Fruit fly (Drosophila melanogaster): ENCODE measurements around the gene ND-B8.
A peak's percentile ranks its signal among the peaks of the same experiment; 100 is the strongest.

Gene ND-B8

DNA sequence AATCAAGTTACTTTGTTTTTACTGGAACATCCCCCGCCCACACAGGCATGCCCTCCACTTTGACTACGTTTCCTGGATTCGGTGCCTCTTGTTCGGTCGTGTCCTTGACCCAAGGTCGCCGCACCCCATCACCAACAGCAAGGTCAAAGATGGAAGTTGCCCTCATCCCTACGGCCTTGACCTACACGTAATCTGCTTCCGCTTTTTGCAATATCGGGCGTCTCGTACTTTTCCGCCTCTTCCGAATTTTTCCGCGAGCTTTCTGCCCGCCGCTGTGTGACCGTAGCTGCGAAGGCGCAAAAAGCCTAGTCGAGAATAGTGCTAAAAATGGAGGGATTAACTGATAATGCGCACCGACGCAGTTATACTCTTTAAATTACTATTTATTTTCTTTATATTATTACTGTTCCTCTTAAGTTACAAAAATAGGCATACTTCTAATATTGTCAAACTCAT, 2.1 kb downstream of the ND-B8 start, which contains the start of gene Gs1l:
Gene Gs1l (minus strand): TSS at position 269 of the 456 bp plus-strand sequence.
- peak; percentile 54 for TF ChIP-seq Drgx (GFP tag; IDR thresholded peaks at IDR 0.05)
- peak; percentile 45 for TF ChIP-seq bcd (GFP tag; optimal IDR thresholded peaks at IDR 0.05)
- TF ChIP-seq CG17802 (tag; optimal IDR thresholded peaks at IDR 0.05) = no peak
- TF ChIP-seq yki (optimal IDR thresholded peaks at IDR 0.05) = no peak
- TF ChIP-seq stc (GFP tag; IDR thresholded peaks at IDR 0.05) = 0 out of 2 replicates have a peak, but pooled peaks have one; percentile 21
- TF ChIP-seq CG15514 (GFP tag; optimal IDR thresholded peaks at IDR 0.05) = peak; percentile 37
- TF ChIP-seq CG34376 (GFP tag; optimal IDR thresholded peaks at IDR 0.05) = peak; percentile 36
- peak; percentile 55 for TF ChIP-seq pzg (GFP tag; optimal IDR thresholded peaks at IDR 0.05)
- no peak for TF ChIP-seq CG8290 (GFP tag; optimal IDR thresholded peaks at IDR 0.05)
- peak in 1 of 2 experiments; percentile 49 for TF ChIP-seq CG8290 (tag; optimal IDR thresholded peaks at IDR 0.05)
- no peak for TF ChIP-seq CG1792 (GFP tag; optimal IDR thresholded peaks at IDR 0.05)
- TF ChIP-seq CG34422 (GFP tag; IDR thresholded peaks at IDR 0.05) = peak; percentile 36; the same call in 1 of the 3 replicates
- no peak for TF ChIP-seq Dfd (GFP tag; optimal IDR thresholded peaks at IDR 0.05)
- peak; percentile 18 for TF ChIP-seq YL-1 (GFP tag; optimal IDR thresholded peaks at IDR 0.05)
- TF ChIP-seq CG10147 (GFP tag; optimal IDR thresholded peaks at IDR 0.05) = peak; percentile 24
- no peak for TF ChIP-seq zen2 (GFP tag; IDR thresholded peaks at IDR 0.05; ENCODE audit: partially characterized antibody)
- TF ChIP-seq bbx (GFP tag; IDR thresholded peaks at IDR 0.05; ENCODE audit: partially characterized antibody) = peak; percentile 42; the same call in 1 of the 2 replicates
- TF ChIP-seq CG12236 (GFP tag; optimal IDR thresholded peaks at IDR 0.05) = no peak
- no peak for TF ChIP-seq CG7556 (GFP tag; optimal IDR thresholded peaks at IDR 0.05)
- TF ChIP-seq CG10431 (GFP tag; optimal IDR thresholded peaks at IDR 0.05) = no peak
- TF ChIP-seq ewg (GFP tag; optimal IDR thresholded peaks at IDR 0.05) = no peak
- peak; percentile 47; the same call in 2 of the 3 replicates for TF ChIP-seq ci (GFP tag; IDR thresholded peaks at IDR 0.05)
- TF ChIP-seq Opbp (GFP tag; IDR thresholded peaks at IDR 0.05; ENCODE audit: partially characterized antibody) = 0 out of 3 replicates have a peak, but pooled peaks have one; percentile 11
- peak; percentile 28; the same call in 1 of the 2 replicates for TF ChIP-seq E2f1 (GFP tag; IDR thresholded peaks at IDR 0.05)
- TF ChIP-seq Meics (GFP tag; optimal IDR thresholded peaks at IDR 0.05) = peak; percentile 19
- TF ChIP-seq CG4820 (GFP tag; optimal IDR thresholded peaks at IDR 0.05) = no peak
- no peak for TF ChIP-seq Antp (GFP tag; optimal IDR thresholded peaks at IDR 0.05)
- no peak for TF ChIP-seq chn (GFP tag; optimal IDR thresholded peaks at IDR 0.05)
- TF ChIP-seq MBD-R2 (GFP tag; IDR thresholded peaks at IDR 0.05) = peak; percentile 86
- peak; percentile 36 for TF ChIP-seq CG7839 (tag; optimal IDR thresholded peaks at IDR 0.05)
- peak; percentile 21 for TF ChIP-seq CG13424 (tag; optimal IDR thresholded peaks at IDR 0.05)
- peak; percentile 16 for TF ChIP-seq CG14710 (tag; optimal IDR thresholded peaks at IDR 0.05)
- no peak for TF ChIP-seq kah (GFP tag; optimal IDR thresholded peaks at IDR 0.05)
- peak; percentile 22 for TF ChIP-seq CG12391 (tag; optimal IDR thresholded peaks at IDR 0.05)
- peak; percentile 34 for TF ChIP-seq unpg (GFP tag; optimal IDR thresholded peaks at IDR 0.05)
- no peak for TF ChIP-seq maf-S (GFP tag; optimal IDR thresholded peaks at IDR 0.05)
- peak; percentile 14 for TF ChIP-seq NfI (GFP tag; optimal IDR thresholded peaks at IDR 0.05)
- TF ChIP-seq Ets97D (GFP tag; optimal IDR thresholded peaks at IDR 0.05) = peak; percentile 5
- no peak for TF ChIP-seq CG7372 (GFP tag; IDR thresholded peaks at IDR 0.05)
- peak; percentile 23 for TF ChIP-seq CoRest (tag; optimal IDR thresholded peaks at IDR 0.05)
- no peak for TF ChIP-seq zfh2 (GFP tag; optimal IDR thresholded peaks at IDR 0.05)
- peak; percentile 11 for TF ChIP-seq phol (tag; optimal IDR thresholded peaks at IDR 0.05)
- TF ChIP-seq Blimp-1 (GFP tag; optimal IDR thresholded peaks at IDR 0.05) = peak; percentile 22
- peak; percentile 42; the same call in 1 of the 2 replicates for TF ChIP-seq CG3847 (GFP tag; IDR thresholded peaks at IDR 0.05)
- TF ChIP-seq Xrp1 (GFP tag; IDR thresholded peaks at IDR 0.05) = peak; percentile 33; the same call in 1 of the 2 replicates
- 0 out of 3 replicates have a peak, but pooled peaks have one; percentile 15 for TF ChIP-seq CG17361 (GFP tag; IDR thresholded peaks at IDR 0.05)
- TF ChIP-seq HHEX (GFP tag; optimal IDR thresholded peaks at IDR 0.05) = no peak
- no peak for TF ChIP-seq CG8478 (optimal IDR thresholded peaks at IDR 0.05)
- peak; percentile 93 for TF ChIP-seq row (GFP tag; IDR thresholded peaks at IDR 0.05)
- no peak for TF ChIP-seq tgo (GFP tag; IDR thresholded peaks at IDR 0.05)
- peak; percentile 33; the same call in 1 of the 2 replicates for TF ChIP-seq CG32532 (GFP tag; IDR thresholded peaks at IDR 0.05)
